Worm (Caenorhabditis elegans): Measurements from ENCODE around the gene T23B5.3.

Gene T23B5.3

ce11 chrIV:12700944-12701343 is 12.5 kb downstream of the T23B5.3 start:
- TF ChIP-seq tbx-37 (GFP tag; conservative IDR thresholded peaks at IDR 0.05) (no peak), flt-1 (GFP tag; IDR thresholded peaks at IDR 0.05) (no peak), ceh-36 (tag; optimal IDR thresholded peaks at IDR 0.05) (no peak), B0310.2 (tag; optimal IDR thresholded peaks at IDR 0.05) (no peak), sea-1 (GFP tag; conservative IDR thresholded peaks at IDR 0.05) (no peak), ets-7 (tag; optimal IDR thresholded peaks at IDR 0.05) (no peak), aly-1 (tag; optimal IDR thresholded peaks at IDR 0.05) (no peak), ama-1 (optimal IDR thresholded peaks at IDR 0.05) (no peak), tbx-11 (GFP tag; IDR thresholded peaks at IDR 0.05) (no peak), pes-1 (GFP tag; IDR thresholded peaks at IDR 0.05) (no peak), hmg-4 (GFP tag; optimal IDR thresholded peaks at IDR 0.05) (no peak), hmbx-1 (tag; optimal IDR thresholded peaks at IDR 0.05) (no peak), hnd-1 (tag; optimal IDR thresholded peaks at IDR 0.05) (no peak), scrt-1 (GFP tag; IDR thresholded peaks at IDR 0.05) (no peak), ceh-13 (GFP tag; optimal IDR thresholded peaks at IDR 0.05) (no peak), tra-4 (tag; optimal IDR thresholded peaks at IDR 0.05) (no peak), F13C5.2 (tag; optimal IDR thresholded peaks at IDR 0.05) (no peak)

ce11 chrIV:12703811-12704210 is 15.3 kb downstream of the T23B5.3 start, which contains the start of gene C27D8.4:
TSS of gene C27D8.4 (plus strand) at chrIV:12704111.
- no peak for TF ChIP-seq scrt-1 (GFP tag; IDR thresholded peaks at IDR 0.05)
- TF ChIP-seq tbx-11 (GFP tag; IDR thresholded peaks at IDR 0.05), result no peak
- TF ChIP-seq pes-1 (GFP tag; IDR thresholded peaks at IDR 0.05), result no peak
- TF ChIP-seq ets-7 (tag; optimal IDR thresholded peaks at IDR 0.05), result no peak
- TF ChIP-seq tra-4 (tag; optimal IDR thresholded peaks at IDR 0.05), result no peak
- TF ChIP-seq tbx-37 (GFP tag; conservative IDR thresholded peaks at IDR 0.05), result no peak
- TF ChIP-seq ceh-36 (tag; optimal IDR thresholded peaks at IDR 0.05), result no peak
- TF ChIP-seq flt-1 (GFP tag; IDR thresholded peaks at IDR 0.05), result no peak
- TF ChIP-seq hnd-1 (tag; optimal IDR thresholded peaks at IDR 0.05), result no peak
- no peak for TF ChIP-seq F13C5.2 (tag; optimal IDR thresholded peaks at IDR 0.05)
- no peak for TF ChIP-seq ama-1 (optimal IDR thresholded peaks at IDR 0.05)
- no peak for TF ChIP-seq sea-1 (GFP tag; conservative IDR thresholded peaks at IDR 0.05)

ce11 chrIV:12710996-12711395 is 22.5 kb downstream of the T23B5.3 start, which contains the start of gene C27D8.2:
TSS of gene C27D8.2 (plus strand) at chrIV:12711217.
- TF ChIP-seq ceh-13 (GFP tag; optimal IDR thresholded peaks at IDR 0.05), result no peak
- no peak for TF ChIP-seq B0310.2 (tag; optimal IDR thresholded peaks at IDR 0.05)
- no peak for TF ChIP-seq tbx-11 (GFP tag; IDR thresholded peaks at IDR 0.05)
- TF ChIP-seq hmbx-1 (tag; optimal IDR thresholded peaks at IDR 0.05), result no peak
- TF ChIP-seq hmg-4 (GFP tag; optimal IDR thresholded peaks at IDR 0.05), result no peak
- no peak for TF ChIP-seq sea-1 (GFP tag; conservative IDR thresholded peaks at IDR 0.05)
- no peak for TF ChIP-seq pes-1 (GFP tag; IDR thresholded peaks at IDR 0.05)
- no peak for TF ChIP-seq tbx-37 (GFP tag; conservative IDR thresholded peaks at IDR 0.05)
- TF ChIP-seq aly-1 (tag; optimal IDR thresholded peaks at IDR 0.05), result no peak
- TF ChIP-seq hnd-1 (tag; optimal IDR thresholded peaks at IDR 0.05), result no peak
- TF ChIP-seq scrt-1 (GFP tag; IDR thresholded peaks at IDR 0.05), result no peak
- TF ChIP-seq ama-1 (optimal IDR thresholded peaks at IDR 0.05), result no peak
- TF ChIP-seq F13C5.2 (tag; optimal IDR thresholded peaks at IDR 0.05), result no peak
- TF ChIP-seq tra-4 (tag; optimal IDR thresholded peaks at IDR 0.05), result no peak

- TF ChIP-seq ets-7 (tag; optimal IDR thresholded peaks at IDR 0.05) (no peak), F13C5.2 (tag; optimal IDR thresholded peaks at IDR 0.05) (no peak), hmbx-1 (tag; optimal IDR thresholded peaks at IDR 0.05) (no peak), B0310.2 (tag; optimal IDR thresholded peaks at IDR 0.05) (no peak), hnd-1 (tag; optimal IDR thresholded peaks at IDR 0.05) (no peak), aly-1 (tag; optimal IDR thresholded peaks at IDR 0.05) (no peak), ceh-13 (GFP tag; optimal IDR thresholded peaks at IDR 0.05) (no peak), pes-1 (GFP tag; IDR thresholded peaks at IDR 0.05) (no peak), tbx-37 (GFP tag; conservative IDR thresholded peaks at IDR 0.05) (no peak), ceh-36 (tag; optimal IDR thresholded peaks at IDR 0.05) (no peak), sea-1 (GFP tag; conservative IDR thresholded peaks at IDR 0.05) (no peak), tbx-11 (GFP tag; IDR thresholded peaks at IDR 0.05) (no peak), scrt-1 (GFP tag; IDR thresholded peaks at IDR 0.05) (no peak), flt-1 (GFP tag; IDR thresholded peaks at IDR 0.05) (no peak), tra-4 (tag; optimal IDR thresholded peaks at IDR 0.05) (no peak), hmg-4 (GFP tag; optimal IDR thresholded peaks at IDR 0.05) (no peak)
These were observed 23.2 kb downstream of the T23B5.3 start, which contains the start of gene C27D8.3 for ce11 chrIV:12711644-12712043. TSS of gene C27D8.3 (minus strand) at chrIV:12711744.

- TF ChIP-seq B0310.2 (tag; optimal IDR thresholded peaks at IDR 0.05), result no peak
- no peak for TF ChIP-seq pes-1 (GFP tag; IDR thresholded peaks at IDR 0.05)
- no peak for TF ChIP-seq tbx-37 (GFP tag; conservative IDR thresholded peaks at IDR 0.05)
- no peak for TF ChIP-seq ceh-13 (GFP tag; optimal IDR thresholded peaks at IDR 0.05)
- TF ChIP-seq hmg-4 (GFP tag; optimal IDR thresholded peaks at IDR 0.05), result no peak
- no peak for TF ChIP-seq hnd-1 (tag; optimal IDR thresholded peaks at IDR 0.05)
- TF ChIP-seq scrt-1 (GFP tag; IDR thresholded peaks at IDR 0.05), result no peak
These were observed 27.5 kb downstream of the T23B5.3 start for ce11 chrIV:12715947-12716382.

- no peak for TF ChIP-seq aly-1 (tag; optimal IDR thresholded peaks at IDR 0.05)
- TF ChIP-seq hnd-1 (tag; optimal IDR thresholded peaks at IDR 0.05), result no peak
- no peak for TF ChIP-seq ets-7 (tag; optimal IDR thresholded peaks at IDR 0.05)
- TF ChIP-seq sea-1 (GFP tag; conservative IDR thresholded peaks at IDR 0.05), result no peak
- TF ChIP-seq ceh-13 (GFP tag; optimal IDR thresholded peaks at IDR 0.05), result no peak
- no peak for TF ChIP-seq hmbx-1 (tag; optimal IDR thresholded peaks at IDR 0.05)
- no peak for TF ChIP-seq tbx-11 (GFP tag; IDR thresholded peaks at IDR 0.05)
- TF ChIP-seq scrt-1 (GFP tag; IDR thresholded peaks at IDR 0.05), result no peak
- TF ChIP-seq tra-4 (tag; optimal IDR thresholded peaks at IDR 0.05), result no peak
These were observed 29.1 kb downstream of the T23B5.3 start, which contains the start of gene C27D8.1 for ce11 chrIV:12717531-12717930. TSS of gene C27D8.1 (plus strand) at chrIV:12717831.

ce11 chrIV:12719664-12720063 is 31.2 kb downstream of the T23B5.3 start, which contains the start of gene idpp-7:
TSS of gene idpp-7 (plus strand) at chrIV:12719964.
- TF ChIP-seq hnd-1 (tag; optimal IDR thresholded peaks at IDR 0.05) (no peak), flt-1 (GFP tag; IDR thresholded peaks at IDR 0.05) (no peak), ets-7 (tag; optimal IDR thresholded peaks at IDR 0.05) (no peak), tbx-37 (GFP tag; conservative IDR thresholded peaks at IDR 0.05) (no peak), ceh-36 (tag; optimal IDR thresholded peaks at IDR 0.05) (no peak), pes-1 (GFP tag; IDR thresholded peaks at IDR 0.05) (no peak), hmbx-1 (tag; optimal IDR thresholded peaks at IDR 0.05) (no peak), tbx-11 (GFP tag; IDR thresholded peaks at IDR 0.05) (no peak)
